Worm (Caenorhabditis elegans): ENCODE measurements around the gene K12H4.3.

K12H4.3 gene

DNA sequence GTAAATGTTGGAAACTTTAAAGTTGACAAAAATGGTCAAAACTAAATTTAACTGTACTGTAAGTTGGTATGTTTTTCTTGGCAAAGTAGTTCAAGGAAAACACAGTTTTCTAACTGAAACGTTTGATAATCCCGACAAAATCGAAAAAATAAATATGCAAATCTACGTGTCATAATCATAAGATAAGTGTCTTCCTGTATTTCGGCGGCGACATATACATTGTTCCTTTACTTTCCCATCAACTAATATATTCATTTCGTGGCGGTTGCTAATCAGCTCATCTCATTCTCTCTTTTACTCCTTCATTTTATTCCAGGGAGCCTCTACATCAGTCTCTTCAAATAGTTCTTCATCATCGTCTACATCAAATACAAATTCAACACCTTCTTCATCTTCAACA lies 22.0 kb downstream of the K12H4.3 start:
- TF ChIP-seq snpc-4 (tag; optimal IDR thresholded peaks at IDR 0.05) (no peak), nhr-76 (tag; optimal IDR thresholded peaks at IDR 0.05) (no peak), aly-2 (tag; optimal IDR thresholded peaks at IDR 0.05) (no peak), hmg-11 (tag; optimal IDR thresholded peaks at IDR 0.05) (no peak), eor-1 (tag; optimal IDR thresholded peaks at IDR 0.05) (no peak), nhr-28 (tag; optimal IDR thresholded peaks at IDR 0.05) (no peak), elt-1 (tag; optimal IDR thresholded peaks at IDR 0.05) (no peak)

DNA sequence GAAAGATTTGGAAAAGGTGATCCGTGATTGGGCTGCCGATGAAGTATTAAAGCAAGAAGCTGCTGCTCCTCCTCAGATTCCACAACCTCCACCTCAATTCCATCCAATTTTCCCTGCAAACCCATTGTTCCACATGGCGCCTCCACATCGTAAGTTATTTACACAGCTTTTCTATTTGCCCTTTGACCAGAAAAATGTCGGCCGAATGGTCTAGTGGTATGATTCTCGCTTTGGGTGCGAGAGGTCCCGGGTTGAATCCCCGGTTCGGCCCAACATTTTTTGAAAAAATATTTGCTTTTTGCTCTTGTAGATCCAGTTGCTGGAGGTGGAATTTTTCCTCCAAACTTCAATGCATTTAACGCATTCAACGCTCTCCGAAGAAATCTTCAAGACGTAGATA lies 23.4 kb downstream of the K12H4.3 start:
- no peak for TF ChIP-seq skn-1 (tag; optimal IDR thresholded peaks at IDR 0.05)
- TF ChIP-seq mdl-1 (tag; optimal IDR thresholded peaks at IDR 0.05) = no peak
- no peak for TF ChIP-seq nhr-28 (tag; optimal IDR thresholded peaks at IDR 0.05)
- no peak for TF ChIP-seq nhr-43 (tag; optimal IDR thresholded peaks at IDR 0.05; ENCODE audit: poor library complexity, severe bottlenecking)
- no peak for TF ChIP-seq ceh-82 (tag; optimal IDR thresholded peaks at IDR 0.05)
- no peak for TF ChIP-seq elt-1 (tag; optimal IDR thresholded peaks at IDR 0.05)

DNA sequence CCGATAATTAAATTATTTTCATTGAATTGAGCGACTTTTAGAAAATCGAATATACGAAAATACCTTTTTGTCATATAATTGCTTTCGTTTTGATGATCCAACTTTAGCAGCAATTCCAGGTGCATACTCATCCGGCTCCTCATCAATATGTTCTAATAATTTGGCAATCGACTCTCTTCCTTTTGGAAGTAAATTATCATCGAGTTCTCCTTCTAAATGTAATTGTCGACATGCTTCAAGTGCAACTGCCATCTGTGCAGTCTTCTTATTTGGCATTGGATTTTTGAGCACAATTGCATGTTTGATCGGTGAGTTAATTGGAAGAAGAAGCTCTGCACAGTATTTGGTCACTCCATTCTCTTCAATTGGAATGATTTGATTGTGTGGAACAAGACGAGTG lies 31.3 kb downstream of the K12H4.3 start:
- TF ChIP-seq nhr-77 (tag; optimal IDR thresholded peaks at IDR 0.05) (no peak), lin-39 (tag; optimal IDR thresholded peaks at IDR 0.05) (no peak), lin-15B (tag; optimal IDR thresholded peaks at IDR 0.05) (no peak), daf-12 (tag; optimal IDR thresholded peaks at IDR 0.05) (no peak), ceh-9 (tag; optimal IDR thresholded peaks at IDR 0.05) (no peak), nfya-1 (tag; optimal IDR thresholded peaks at IDR 0.05; ENCODE audit: insufficient read depth) (no peak), pha-4 (tag; optimal IDR thresholded peaks at IDR 0.05) (no peak), lsy-12 (tag; optimal IDR thresholded peaks at IDR 0.05) (no peak), fos-1 (tag; optimal IDR thresholded peaks at IDR 0.05) (no peak), ceh-16 (tag; optimal IDR thresholded peaks at IDR 0.05) (no peak), egl-27 (tag; optimal IDR thresholded peaks at IDR 0.05) (no peak), ama-1 (optimal IDR thresholded peaks at IDR 0.05) (no peak), aly-2 (tag; optimal IDR thresholded peaks at IDR 0.05) (no peak), nhr-67 (tag; optimal IDR thresholded peaks at IDR 0.05) (no peak), ceh-82 (tag; optimal IDR thresholded peaks at IDR 0.05) (no peak), nhr-25 (tag; optimal IDR thresholded peaks at IDR 0.05) (no peak), nhr-28 (tag; optimal IDR thresholded peaks at IDR 0.05) (no peak), tbx-2 (tag; optimal IDR thresholded peaks at IDR 0.05) (no peak), zag-1 (tag; optimal IDR thresholded peaks at IDR 0.05) (no peak), snpc-4 (tag; optimal IDR thresholded peaks at IDR 0.05) (no peak)

DNA sequence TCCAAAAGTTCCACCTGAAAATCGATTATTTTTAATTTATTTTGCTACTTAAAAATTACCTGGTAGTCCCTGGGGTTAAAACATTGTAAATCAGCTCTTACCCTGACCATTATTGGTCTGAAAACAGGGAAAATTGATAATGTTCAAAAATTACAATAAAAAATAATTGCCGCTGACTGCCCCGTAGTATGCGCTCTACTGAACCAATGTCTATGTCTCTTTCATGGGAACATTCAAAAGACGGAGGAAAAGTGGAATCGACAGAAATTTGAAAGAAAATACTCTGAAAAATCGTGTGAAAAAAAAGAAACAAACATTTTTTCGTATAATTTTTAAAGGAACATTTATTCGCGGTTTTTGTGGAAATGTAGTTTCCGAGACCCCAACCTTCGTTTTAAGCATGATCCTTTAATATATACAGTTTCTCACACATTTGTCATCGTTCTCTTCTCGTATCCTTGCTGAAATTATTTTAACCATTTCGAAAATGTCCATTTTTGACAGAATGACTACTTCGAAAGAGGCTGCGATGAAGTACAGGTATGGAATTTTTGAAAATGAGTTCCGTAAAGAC lies 34.4 kb downstream of the K12H4.3 start, which contains the start of the genes dcr-1 and apc-2:
Gene dcr-1, minus strand, starts transcription at position 117 of the 574 bp plus-strand sequence.
Gene apc-2, plus strand, starts transcription at position 465 of the 574 bp plus-strand sequence.
- TF ChIP-seq nhr-28 (tag; optimal IDR thresholded peaks at IDR 0.05) (no peak), fkh-10 (GFP tag; optimal IDR thresholded peaks at IDR 0.05) (no peak), lin-15B (tag; optimal IDR thresholded peaks at IDR 0.05) (no peak)

DNA sequence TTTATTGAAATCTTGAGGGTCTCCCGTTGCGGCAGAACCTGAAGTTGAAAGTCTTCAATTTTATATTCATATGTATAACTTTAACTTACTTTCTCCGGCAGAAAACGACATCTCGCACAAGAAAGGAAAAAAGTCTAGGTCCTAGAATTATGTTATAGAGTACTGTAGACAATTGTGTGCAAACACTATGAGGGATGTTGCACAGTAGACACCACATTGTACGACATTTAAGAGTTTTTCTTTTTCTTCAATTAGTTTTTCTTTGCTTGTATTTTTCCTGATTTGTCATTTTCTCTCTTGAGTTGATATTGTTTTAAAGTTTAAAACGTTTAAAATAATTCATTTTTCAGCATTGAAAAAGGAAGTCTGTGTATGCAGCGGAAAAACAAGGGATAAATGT lies 39.5 kb downstream of the K12H4.3 start, which contains the start of the genes K06H7.7 and grp-1:
Gene K06H7.7, minus strand, starts transcription at position 121 of the 400 bp plus-strand sequence.
Gene grp-1, plus strand, starts transcription at position 351 of the 400 bp plus-strand sequence.
- TF ChIP-seq nfya-1 (tag; optimal IDR thresholded peaks at IDR 0.05; ENCODE audit: insufficient read depth) (peak; percentile 72), lin-15B (tag; optimal IDR thresholded peaks at IDR 0.05) (peak; percentile 73), nhr-12 (tag; optimal IDR thresholded peaks at IDR 0.05) (no peak), zag-1 (tag; optimal IDR thresholded peaks at IDR 0.05) (no peak), ceh-9 (tag; optimal IDR thresholded peaks at IDR 0.05) (no peak), nhr-23 (tag; optimal IDR thresholded peaks at IDR 0.05) (peak; percentile 81), nhr-43 (tag; optimal IDR thresholded peaks at IDR 0.05; ENCODE audit: poor library complexity, severe bottlenecking) (peak; percentile 49), nhr-25 (tag; optimal IDR thresholded peaks at IDR 0.05) (peak; percentile 21), pha-4 (tag; optimal IDR thresholded peaks at IDR 0.05) (peak; percentile 71), egl-5 (tag; optimal IDR thresholded peaks at IDR 0.05) (peak; percentile 56), snpc-4 (tag; optimal IDR thresholded peaks at IDR 0.05) (no peak)

DNA sequence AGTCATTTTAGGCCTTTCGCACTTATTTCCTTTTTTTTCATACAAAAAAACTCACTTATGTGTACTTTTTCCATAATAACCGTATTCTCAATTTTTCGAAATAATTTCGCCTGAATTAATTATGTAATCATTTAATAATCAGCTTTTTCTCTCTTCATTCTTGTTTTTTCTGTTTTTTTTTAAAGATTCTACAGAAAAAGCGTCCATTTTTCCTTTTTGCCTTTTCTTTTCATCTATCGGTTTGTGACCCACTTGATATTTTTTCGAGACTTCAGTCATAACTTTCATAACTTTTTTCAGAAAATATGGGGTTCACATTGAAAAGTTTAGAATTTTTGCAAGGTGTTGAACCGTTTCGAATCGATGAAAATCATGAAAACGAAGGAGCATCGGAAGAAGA lies 42.4 kb downstream of the K12H4.3 start, which contains the start of gene vms-1:
Gene vms-1, plus strand, starts transcription at position 301 of the 400 bp plus-strand sequence.
- TF ChIP-seq hmg-11 (tag; optimal IDR thresholded peaks at IDR 0.05) = no peak

Data from whole organism, L3 larva.